Fruit fly (Drosophila melanogaster): ENCODE measurements around the gene Ilp8.
A peak's percentile ranks its signal among the peaks of the same experiment; 100 is the strongest.

Gene Ilp8

dm6 chr3L:17027310-17027709 lies 4.6 kb downstream of the Ilp8 start, which contains the start of gene CG7730:
Gene CG7730 (plus strand): TSS chr3L:17027515.
- TF ChIP-seq CG17801 (GFP tag; optimal IDR thresholded peaks at IDR 0.05; ENCODE audit: partially characterized antibody): no peak

DNA sequence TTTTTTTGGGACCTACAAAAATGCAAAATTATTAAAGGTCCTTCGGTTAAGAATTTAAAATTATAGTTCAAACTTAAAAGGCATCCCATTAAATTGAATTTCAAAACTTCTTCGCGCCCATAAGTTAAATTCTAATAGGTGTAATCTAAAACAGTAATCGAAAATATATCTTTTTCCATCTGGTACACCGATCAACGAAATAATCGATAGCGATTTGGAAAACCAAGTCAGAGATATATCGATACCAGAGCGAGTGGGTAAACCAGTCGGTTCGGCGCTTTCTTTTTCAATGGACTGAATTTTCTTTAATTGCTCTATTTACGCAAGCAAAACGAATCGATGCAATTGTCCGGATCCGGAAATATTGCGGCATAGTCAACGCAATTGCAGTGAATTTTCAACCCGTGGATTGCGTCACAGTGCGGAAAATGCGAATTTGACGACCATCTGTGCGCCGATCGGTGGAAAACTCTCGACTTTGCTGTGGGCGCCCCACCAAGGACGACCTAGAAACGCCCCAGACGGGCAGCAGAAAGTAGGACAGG lies 7.7 kb downstream of the Ilp8 start, which contains the start of gene Fit2:
Gene Fit2, plus strand, starts transcription at position 234 of the 545 bp plus-strand sequence.
- no peak for TF ChIP-seq CG17801 (GFP tag; optimal IDR thresholded peaks at IDR 0.05; ENCODE audit: partially characterized antibody)

dm6 chr3L:17023641-17024040 lies 8.2 kb downstream of the Ilp8 start, which contains the start of gene a10:
Gene a10 (minus strand): TSS chr3L:17023741.
- no peak for TF ChIP-seq CG17801 (GFP tag; optimal IDR thresholded peaks at IDR 0.05; ENCODE audit: partially characterized antibody)

DNA sequence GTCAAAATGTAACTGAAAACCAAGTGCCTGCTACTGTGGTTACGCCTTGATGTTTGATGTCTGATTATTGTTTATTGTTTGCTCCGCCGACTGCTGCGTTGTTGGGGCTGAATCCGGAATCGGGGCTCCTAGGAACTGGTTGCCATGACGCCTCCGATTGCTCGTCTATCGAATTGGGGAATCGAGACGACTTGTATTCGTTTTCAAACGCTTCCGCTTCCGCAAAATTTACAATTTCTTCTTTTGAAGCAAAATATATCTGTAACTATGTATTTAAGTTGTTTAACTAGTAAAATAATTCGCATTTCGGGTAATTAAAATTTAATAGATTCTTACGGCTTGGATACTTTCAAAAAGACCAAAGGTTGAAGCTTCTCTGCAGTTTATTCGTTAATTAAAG lies 9.1 kb downstream of the Ilp8 start, which contains the start of gene CG6652:
Gene CG6652, minus strand, starts transcription at position 101 of the 400 bp plus-strand sequence.
- no peak for TF ChIP-seq CG17801 (GFP tag; optimal IDR thresholded peaks at IDR 0.05; ENCODE audit: partially characterized antibody)

dm6 chr3L:17016576-17016917 lies 15.3 kb downstream of the Ilp8 start:
- no peak for TF ChIP-seq CG17801 (GFP tag; optimal IDR thresholded peaks at IDR 0.05; ENCODE audit: partially characterized antibody)

DNA sequence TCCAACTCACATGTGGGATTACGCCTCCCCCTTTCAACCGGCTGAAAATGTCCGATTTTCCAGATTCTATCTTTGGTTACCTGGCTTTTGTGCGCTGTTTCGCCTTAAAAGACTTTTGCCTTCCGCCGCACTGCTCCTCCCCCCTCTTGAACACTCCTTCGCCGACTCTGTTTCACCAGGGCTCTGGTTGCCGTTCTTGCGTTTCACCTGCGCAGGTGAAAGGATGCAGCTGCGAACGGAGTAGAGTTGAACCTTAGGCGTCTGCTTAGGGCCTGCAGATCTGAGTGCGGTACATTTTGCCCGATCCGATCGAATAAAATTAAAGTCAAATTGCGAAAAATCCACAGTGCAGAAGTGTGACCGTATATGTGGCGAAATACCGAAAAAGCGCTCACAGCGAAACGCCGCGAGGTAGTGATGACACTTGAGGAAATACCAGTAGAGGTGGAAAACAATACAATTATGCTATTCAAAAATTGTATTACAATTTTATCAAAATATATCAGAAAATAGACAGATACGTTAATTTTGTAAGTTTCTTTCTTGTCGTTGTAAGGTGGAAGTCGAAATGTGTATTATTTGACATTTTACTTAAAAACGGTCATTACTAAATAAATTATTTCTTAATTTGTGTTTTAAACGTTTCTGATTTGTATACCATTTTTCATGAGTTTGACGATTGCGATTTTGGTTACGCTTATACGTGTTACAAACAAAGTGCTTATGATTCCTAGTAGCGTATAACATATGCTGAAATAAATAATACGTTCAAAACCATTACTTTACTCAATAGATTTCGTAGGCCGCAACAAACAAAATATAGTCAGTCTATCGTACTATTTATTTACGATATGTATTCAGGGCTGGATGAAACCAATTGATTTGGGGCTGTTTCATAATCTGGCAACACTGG lies 16.0 kb downstream of the Ilp8 start, which contains the start of the genes CG6664 and CG7728:
Gene CG6664, minus strand, starts transcription at position 518 of the 913 bp plus-strand sequence.
Gene CG7728, plus strand, starts transcription at position 874 of the 913 bp plus-strand sequence.
- TF ChIP-seq CG17801 (GFP tag; optimal IDR thresholded peaks at IDR 0.05; ENCODE audit: partially characterized antibody): no peak

dm6 chr3L:17012017-17012719 lies 19.7 kb downstream of the Ilp8 start, which contains the start of gene CG3764:
Gene CG3764 (minus strand): TSS chr3L:17012565.
- TF ChIP-seq CG17801 (GFP tag; optimal IDR thresholded peaks at IDR 0.05; ENCODE audit: partially characterized antibody): peak; percentile 51

dm6 chr3L:17011351-17012016 lies 20.4 kb downstream of the Ilp8 start:
- TF ChIP-seq CG17801 (GFP tag; optimal IDR thresholded peaks at IDR 0.05; ENCODE audit: partially characterized antibody): no peak

DNA sequence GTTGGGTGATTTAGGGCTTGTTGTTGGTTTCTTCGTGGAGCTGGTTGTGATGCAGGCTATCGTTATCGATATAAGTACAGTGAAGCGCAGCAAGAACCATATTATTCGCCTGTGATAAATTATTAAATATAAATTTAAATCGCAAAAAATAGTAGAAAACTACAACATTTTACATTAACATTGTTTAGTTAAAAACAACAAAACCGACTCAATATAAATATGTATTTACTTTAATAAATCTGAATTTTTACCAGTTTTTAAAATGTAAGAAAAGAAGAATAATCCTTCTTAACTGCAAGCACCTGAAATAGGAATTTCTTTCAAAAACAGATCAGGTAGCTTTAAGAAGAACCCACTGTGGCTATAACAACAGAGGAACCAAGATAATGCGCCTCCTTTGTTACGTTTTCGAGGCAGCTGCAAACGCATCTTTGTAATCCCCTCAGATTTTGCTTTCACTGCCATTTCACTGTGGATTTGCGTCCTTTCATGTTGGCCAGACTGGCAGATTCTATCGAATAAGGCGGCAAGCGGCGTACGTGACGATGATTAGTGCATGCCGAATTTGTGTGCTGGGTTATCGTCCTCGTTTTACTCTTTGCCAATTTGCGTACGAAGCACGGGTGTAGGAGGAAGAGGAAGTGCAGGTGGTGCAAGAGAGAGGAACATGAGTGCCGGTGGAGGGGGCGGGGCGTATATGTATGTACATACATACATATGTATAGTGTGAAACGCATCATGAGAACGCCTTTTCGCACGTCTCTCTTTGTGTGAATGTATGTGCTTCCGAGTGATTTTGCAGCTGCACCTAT lies 21.2 kb downstream of the Ilp8 start:
- no peak for TF ChIP-seq CG17801 (GFP tag; optimal IDR thresholded peaks at IDR 0.05; ENCODE audit: partially characterized antibody)

DNA sequence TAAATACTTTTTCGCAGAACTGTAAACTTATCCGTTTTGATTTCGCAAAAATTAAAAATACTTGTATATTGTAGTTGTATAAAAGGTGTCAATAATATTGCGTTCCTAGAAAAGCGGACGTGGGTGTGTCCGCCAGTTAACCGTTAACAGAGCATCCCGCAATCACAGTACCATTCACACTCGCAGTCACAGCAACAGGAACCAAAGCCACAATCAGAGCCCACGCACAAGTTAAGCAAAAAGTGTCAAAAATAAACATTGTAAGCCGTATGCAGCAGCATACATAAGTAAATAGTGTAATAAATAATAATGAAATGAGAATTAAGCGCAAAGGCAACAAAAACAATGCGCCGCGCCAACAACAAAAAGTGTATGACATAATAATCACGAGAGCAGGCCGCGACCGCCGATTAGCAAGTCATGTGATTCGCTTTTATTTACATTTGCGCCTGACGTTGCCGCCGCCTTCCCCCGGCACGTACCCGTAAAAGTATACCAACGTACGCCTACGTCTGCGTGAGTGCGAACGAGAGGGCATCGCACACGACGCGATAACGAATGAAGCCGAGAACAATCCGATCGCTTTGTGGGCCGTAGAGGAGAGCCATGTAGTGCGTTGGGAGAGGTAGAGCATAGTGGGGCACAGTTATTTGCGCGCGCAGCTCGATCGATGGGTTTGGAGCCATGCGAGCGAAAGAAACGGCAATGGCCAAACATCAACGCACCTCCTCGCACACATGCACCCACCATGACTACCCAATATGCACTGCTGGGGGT lies 22.0 kb downstream of the Ilp8 start:
- TF ChIP-seq CG17801 (GFP tag; optimal IDR thresholded peaks at IDR 0.05; ENCODE audit: partially characterized antibody): peak; percentile 82

dm6 chr3L:17008911-17009364 lies 22.9 kb downstream of the Ilp8 start:
- no peak for TF ChIP-seq CG17801 (GFP tag; optimal IDR thresholded peaks at IDR 0.05; ENCODE audit: partially characterized antibody)

dm6 chr3L:17007945-17008344 lies 23.9 kb downstream of the Ilp8 start:
- TF ChIP-seq CG17801 (GFP tag; optimal IDR thresholded peaks at IDR 0.05; ENCODE audit: partially characterized antibody): no peak

dm6 chr3L:17007496-17007895 lies 24.4 kb downstream of the Ilp8 start:
- no peak for TF ChIP-seq CG17801 (GFP tag; optimal IDR thresholded peaks at IDR 0.05; ENCODE audit: partially characterized antibody)
